Fruit fly (Drosophila melanogaster): ENCODE measurements around the gene CG4364.

dm6 chr2L:9672246-9672645 lies 38.8 kb downstream of the CG4364 start:
- no peak for TF ChIP-seq Myc (optimal IDR thresholded peaks at IDR 0.05)
- no peak for TF ChIP-seq Sin3A (optimal IDR thresholded peaks at IDR 0.05)
